Fruit fly (Drosophila melanogaster): ENCODE measurements around the gene noc.

The noc gene

dm6 chr2L:14458187-14458899 is 32.3 kb upstream of the noc start (continued):
- TF ChIP-seq Fer1 (GFP tag; optimal IDR thresholded peaks at IDR 0.05), result no peak
- TF ChIP-seq pho (GFP tag; optimal IDR thresholded peaks at IDR 0.05), result no peak
- TF ChIP-seq Kr (GFP tag; optimal IDR thresholded peaks at IDR 0.05), result no peak
- TF ChIP-seq vnd (GFP tag; IDR thresholded peaks at IDR 0.05; ENCODE audit: partially characterized antibody), result no peak
- peak; percentile 9 for TF ChIP-seq Myb (GFP tag; optimal IDR thresholded peaks at IDR 0.05)
- peak; percentile 35 for TF ChIP-seq CG9609 (GFP tag; optimal IDR thresholded peaks at IDR 0.05)
- peak; percentile 25 for TF ChIP-seq dmrt11E (tag; optimal IDR thresholded peaks at IDR 0.05)
- no peak for TF ChIP-seq MTF-1 (GFP tag; optimal IDR thresholded peaks at IDR 0.05; ENCODE audit: borderline replicate concordance)
- peak; percentile 56 for TF ChIP-seq chn (GFP tag; optimal IDR thresholded peaks at IDR 0.05)
- peak; percentile 49 for TF ChIP-seq gcm (GFP tag; optimal IDR thresholded peaks at IDR 0.05)
- no peak for TF ChIP-seq CG4424 (GFP tag; optimal IDR thresholded peaks at IDR 0.05)
- peak; percentile 49 for TF ChIP-seq jumu (GFP tag; optimal IDR thresholded peaks at IDR 0.05)
- peak; percentile 1 for TF ChIP-seq CG15514 (GFP tag; optimal IDR thresholded peaks at IDR 0.05)
- peak; percentile 61; the same call in 2 of the 3 replicates for TF ChIP-seq ken (GFP tag; IDR thresholded peaks at IDR 0.05)
- TF ChIP-seq Jarid2 (GFP tag; optimal IDR thresholded peaks at IDR 0.05), result no peak
- TF ChIP-seq CG10366 (GFP tag; IDR thresholded peaks at IDR 0.05), result peak; percentile 57
- TF ChIP-seq zfh1 (GFP tag; IDR thresholded peaks at IDR 0.05), result peak; percentile 76
- peak; percentile 52 for TF ChIP-seq CG12299 (tag; optimal IDR thresholded peaks at IDR 0.05)
- TF ChIP-seq hbn (GFP tag; IDR thresholded peaks at IDR 0.05; ENCODE audit: partially characterized antibody), result no peak
- TF ChIP-seq Drgx (GFP tag; IDR thresholded peaks at IDR 0.05), result peak; percentile 64
- peak; percentile 56; the same call in 2 of the 3 replicates for TF ChIP-seq Aef1 (GFP tag; IDR thresholded peaks at IDR 0.05)
- TF ChIP-seq CG12155 (GFP tag; optimal IDR thresholded peaks at IDR 0.05), result peak; percentile 18
- no peak for TF ChIP-seq jigr1 (GFP tag; IDR thresholded peaks at IDR 0.05)
- TF ChIP-seq CG13775 (GFP tag; optimal IDR thresholded peaks at IDR 0.05), result peak; percentile 49
- no peak for TF ChIP-seq Hand (GFP tag; optimal IDR thresholded peaks at IDR 0.05)
- no peak for TF ChIP-seq CG8478 (optimal IDR thresholded peaks at IDR 0.05)
- TF ChIP-seq CG34224 (GFP tag; IDR thresholded peaks at IDR 0.05; ENCODE audit: partially characterized antibody), result no peak
- TF ChIP-seq Sox102F (GFP tag; optimal IDR thresholded peaks at IDR 0.05), result peak; percentile 84
- TF ChIP-seq nau (GFP tag; optimal IDR thresholded peaks at IDR 0.05), result peak; percentile 17
- peak in 1 of 2 experiments; percentile 94 for TF ChIP-seq eve (GFP tag; optimal IDR thresholded peaks at IDR 0.05)
- TF ChIP-seq Nf-YB (GFP tag; optimal IDR thresholded peaks at IDR 0.05), result no peak
- TF ChIP-seq CG6272 (GFP tag; IDR thresholded peaks at IDR 0.05), result no peak
- TF ChIP-seq Bteb2 (GFP tag; optimal IDR thresholded peaks at IDR 0.05), result no peak
- no peak for TF ChIP-seq ems (GFP tag; optimal IDR thresholded peaks at IDR 0.05)
- TF ChIP-seq usp (GFP tag; optimal IDR thresholded peaks at IDR 0.05), result no peak
- TF ChIP-seq CG18764 (GFP tag; optimal IDR thresholded peaks at IDR 0.05), result no peak
- peak; percentile 40; the same call in 1 of the 2 replicates for TF ChIP-seq bowl (GFP tag; IDR thresholded peaks at IDR 0.05)
- TF ChIP-seq lilli (GFP tag; optimal IDR thresholded peaks at IDR 0.05), result peak; percentile 66
- TF ChIP-seq gsb-n (tag; optimal IDR thresholded peaks at IDR 0.05), result no peak
- peak; percentile 70 for TF ChIP-seq sisA (GFP tag; IDR thresholded peaks at IDR 0.05)
- TF ChIP-seq CkIIα-i1 (GFP tag; IDR thresholded peaks at IDR 0.05), result no peak
- no peak for TF ChIP-seq btn (GFP tag; optimal IDR thresholded peaks at IDR 0.05)
- TF ChIP-seq en (GFP tag; optimal IDR thresholded peaks at IDR 0.05), result peak; percentile 39
- TF ChIP-seq CG12219 (GFP tag; optimal IDR thresholded peaks at IDR 0.05), result peak; percentile 71
- peak; percentile 63 for TF ChIP-seq bab2 (GFP tag; optimal IDR thresholded peaks at IDR 0.05)
- 0 out of 4 replicates have a peak, but pooled peaks have one; percentile 16 for TF ChIP-seq Gug (GFP tag; IDR thresholded peaks at IDR 0.05)
- TF ChIP-seq yki (optimal IDR thresholded peaks at IDR 0.05), result no peak
- peak; percentile 6 for TF ChIP-seq Dip3 (GFP tag; optimal IDR thresholded peaks at IDR 0.05)
- TF ChIP-seq CG33213 (GFP tag; optimal IDR thresholded peaks at IDR 0.05), result peak; percentile 54
- TF ChIP-seq MESR4 (GFP tag; optimal IDR thresholded peaks at IDR 0.05), result no peak
- TF ChIP-seq CG6765 (GFP tag; optimal IDR thresholded peaks at IDR 0.05), result no peak

Data from whole organism, embryonic.